Worm (Caenorhabditis elegans) whole organism, L2 larva: Measurements from ENCODE around the gene C13F10.8.

ENCODE experiments used
- C34F6.9 ChIP-seq: fragments of 150-350 bp; optimal IDR thresholded peaks from 2 replicates; lab custom pipeline; 2014; ENCODE audit warnings: missing biosample characterization, missing genetic modification characterization
- F13H6.1 ChIP-seq: sonication (generic microtip); optimal IDR thresholded peaks from 2 replicates; lab custom pipeline; 2016; ENCODE audit warnings: missing genetic modification characterization, missing compliant biosample characterization
- R02D3.7 ChIP-seq: fragments of 150-350 bp; optimal IDR thresholded peaks from 2 replicates; lab custom pipeline; 2014; ENCODE audit warnings: missing biosample characterization, missing genetic modification characterization
- Y55F3AM.14 ChIP-seq: fragments of 200-800 bp; sonication (Bioruptor generic); optimal IDR thresholded peaks from 2 replicates; lab custom pipeline; 2018; ENCODE audit warnings: mild to moderate bottlenecking, missing genetic modification characterization, missing compliant biosample characterization
- ZK546.5 ChIP-seq: sonication (generic microtip); optimal IDR thresholded peaks from 2 replicates; lab custom pipeline; 2017; ENCODE audit warnings: missing biosample characterization, missing genetic modification characterization
- aly-2 ChIP-seq: fragments of 150-350 bp; optimal IDR thresholded peaks from 2 replicates; lab custom pipeline; 2014; ENCODE audit warnings: missing biosample characterization, missing genetic modification characterization
- ama-1 ChIP-seq: fragments of 150-350 bp; optimal IDR thresholded peaks from 2 replicates; lab custom pipeline; 2018; ENCODE audit warnings: inconsistent platforms
- blmp-1 ChIP-seq: sonication (generic microtip); optimal IDR thresholded peaks from 2 replicates; lab custom pipeline; 2017; ENCODE audit warnings: missing genetic modification characterization, mild to moderate bottlenecking, missing compliant biosample characterization, antibody characterized with exemption, moderate library complexity; ENCODE audit not compliant: insufficient read depth
- ceh-16 ChIP-seq: fragments of 150-350 bp; optimal IDR thresholded peaks from 2 replicates; lab custom pipeline; 2014; ENCODE audit warnings: missing biosample characterization, missing genetic modification characterization
- dmd-4 ChIP-seq: sonication (generic microtip); optimal IDR thresholded peaks from 2 replicates; lab custom pipeline; 2017; ENCODE audit warnings: missing biosample characterization, missing genetic modification characterization
- egl-27 ChIP-seq: sonication (generic microtip); optimal IDR thresholded peaks from 3 replicates; lab custom pipeline; 2017; ENCODE audit warnings: missing biosample characterization, missing genetic modification reagents, missing genetic modification characterization
- elt-1 ChIP-seq: fragments of 150-350 bp; optimal IDR thresholded peaks from 2 replicates; lab custom pipeline; 2014; ENCODE audit warnings: missing biosample characterization, missing genetic modification characterization
- gmeb-1 ChIP-seq: fragments of 150-350 bp; optimal IDR thresholded peaks from 2 replicates; lab custom pipeline; 2014; ENCODE audit warnings: missing biosample characterization, missing genetic modification characterization
- lin-11 ChIP-seq: fragments of 150-350 bp; sonication (generic microtip); optimal IDR thresholded peaks from 2 replicates; lab custom pipeline; 2014; ENCODE audit warnings: missing biosample characterization, missing genetic modification characterization, inconsistent platforms, mixed read lengths
- lin-39 ChIP-seq: fragments of 150-350 bp; optimal IDR thresholded peaks from 2 replicates; lab custom pipeline; 2014; ENCODE audit warnings: missing biosample characterization, missing genetic modification reagents, missing genetic modification characterization
- lsy-2 ChIP-seq, 2 experiments: fragments of 150-350 bp in 1 of 2; sonication (generic microtip) in 1 of 2; optimal IDR thresholded peaks; 2 replicates each; lab custom pipeline; 2014 to 2017; ENCODE audit warnings: missing biosample characterization in 2 of 2, missing genetic modification characterization in 2 of 2
- mbf-1 ChIP-seq: sonication (generic microtip); optimal IDR thresholded peaks from 2 replicates; lab custom pipeline; 2017; ENCODE audit warnings: missing biosample characterization, missing genetic modification characterization
- mdl-1 ChIP-seq, 2 experiments: fragments of 150-350 bp in 1 of 2; sonication (generic microtip) in 1 of 2; optimal IDR thresholded peaks; 2 replicates each; lab custom pipeline; 2017; ENCODE audit warnings: missing biosample characterization in 2 of 2, missing genetic modification characterization in 2 of 2
- nhr-10 ChIP-seq: sonication (generic microtip); optimal IDR thresholded peaks from 2 replicates; lab custom pipeline; 2017; ENCODE audit warnings: missing biosample characterization, missing genetic modification characterization
- nhr-11 ChIP-seq: fragments of 150-350 bp; optimal IDR thresholded peaks from 2 replicates; lab custom pipeline; 2014; ENCODE audit warnings: missing biosample characterization, missing genetic modification characterization
- nhr-12 ChIP-seq: fragments of 150-350 bp; optimal IDR thresholded peaks from 2 replicates; lab custom pipeline; 2014; ENCODE audit warnings: missing biosample characterization, missing genetic modification characterization
- nhr-129 ChIP-seq: fragments of 150-350 bp; optimal IDR thresholded peaks from 2 replicates; lab custom pipeline; 2014; ENCODE audit warnings: missing biosample characterization, missing genetic modification characterization
- nhr-21 ChIP-seq: fragments of 150-350 bp; optimal IDR thresholded peaks from 2 replicates; lab custom pipeline; 2014; ENCODE audit warnings: missing biosample characterization, missing genetic modification characterization
- nhr-23 ChIP-seq: fragments of 150-350 bp; optimal IDR thresholded peaks from 2 replicates; lab custom pipeline; 2014; ENCODE audit warnings: missing biosample characterization, missing genetic modification reagents, missing genetic modification characterization
- nhr-25 ChIP-seq: fragments of 150-350 bp; sonication (generic microtip); optimal IDR thresholded peaks from 3 replicates; lab custom pipeline; 2014; ENCODE audit warnings: missing biosample characterization, missing genetic modification characterization
- nhr-77 ChIP-seq: fragments of 150-350 bp; optimal IDR thresholded peaks from 2 replicates; lab custom pipeline; 2014; ENCODE audit warnings: missing biosample characterization, missing genetic modification characterization
- sem-4 ChIP-seq: fragments of 150-350 bp; optimal IDR thresholded peaks from 2 replicates; lab custom pipeline; 2014; ENCODE audit warnings: missing biosample characterization, missing genetic modification reagents, missing genetic modification characterization
- skn-1 ChIP-seq: sonication (generic microtip); optimal IDR thresholded peaks from 2 replicates; lab custom pipeline; 2017; ENCODE audit warnings: missing biosample characterization, missing genetic modification characterization
- sma-3 ChIP-seq: sonication (generic microtip); optimal IDR thresholded peaks from 2 replicates; lab custom pipeline; 2016; ENCODE audit warnings: missing genetic modification reagents, missing genetic modification characterization, missing compliant biosample characterization
- sma-9 ChIP-seq, 2 experiments: fragments of 150-350 bp in 1 of 2; sonication (generic microtip) in 1 of 2; optimal IDR thresholded peaks; 2 replicates each; lab custom pipeline; 2014 to 2016; ENCODE audit warnings: missing genetic modification characterization in 2 of 2, mild to moderate bottlenecking in 1 of 2, missing biosample characterization in 1 of 2, missing compliant biosample characterization in 1 of 2, missing genetic modification reagents in 1 of 2, moderate library complexity in 1 of 2
- snpc-4 ChIP-seq: fragments of 150-350 bp; optimal IDR thresholded peaks from 2 replicates; lab custom pipeline; 2014; ENCODE audit warnings: missing biosample characterization, missing genetic modification characterization
- unc-55 ChIP-seq: fragments of 150-350 bp; sonication (generic microtip); optimal IDR thresholded peaks from 3 replicates; lab custom pipeline; 2014; ENCODE audit warnings: missing biosample characterization, missing genetic modification reagents, missing genetic modification characterization
- ztf-4 ChIP-seq: fragments of 150-350 bp; optimal IDR thresholded peaks from 2 replicates; lab custom pipeline; 2014; ENCODE audit warnings: missing biosample characterization, missing genetic modification characterization

Gene C13F10.8

DNA sequence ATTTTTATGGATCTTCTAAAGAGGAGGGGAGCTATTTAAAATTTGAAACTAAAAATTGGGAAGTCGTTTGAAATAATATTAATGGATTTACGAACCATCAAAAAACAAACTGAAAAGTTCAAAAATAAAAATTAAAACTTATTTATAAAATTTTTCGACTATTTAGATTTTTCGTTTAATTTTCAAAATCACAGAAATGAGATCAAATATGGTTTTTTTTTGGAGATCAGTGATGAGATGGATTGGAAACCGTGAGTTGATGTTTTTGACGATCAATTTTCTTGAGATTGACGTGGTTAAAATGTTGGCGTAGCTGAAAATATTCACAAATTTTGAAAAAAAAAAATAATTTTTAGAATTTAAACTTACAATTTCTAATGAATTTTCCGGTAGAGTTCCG, 1.8 kb downstream of the C13F10.8 start, which contains the start of gene C13F10.5:
Gene C13F10.5, minus strand, starts transcription at position 101 of the 400 bp plus-strand sequence.
- TF ChIP-seq C34F6.9 (tag; lab: Kevin White, UChicago) (no peak), lin-11 (tag; lab: Kevin White, UChicago) (no peak), snpc-4 (no peak), nhr-10 (no peak), nhr-12 (tag; lab: Kevin White, UChicago) (no peak), elt-1 (tag; lab: Kevin White, UChicago) (no peak)

DNA sequence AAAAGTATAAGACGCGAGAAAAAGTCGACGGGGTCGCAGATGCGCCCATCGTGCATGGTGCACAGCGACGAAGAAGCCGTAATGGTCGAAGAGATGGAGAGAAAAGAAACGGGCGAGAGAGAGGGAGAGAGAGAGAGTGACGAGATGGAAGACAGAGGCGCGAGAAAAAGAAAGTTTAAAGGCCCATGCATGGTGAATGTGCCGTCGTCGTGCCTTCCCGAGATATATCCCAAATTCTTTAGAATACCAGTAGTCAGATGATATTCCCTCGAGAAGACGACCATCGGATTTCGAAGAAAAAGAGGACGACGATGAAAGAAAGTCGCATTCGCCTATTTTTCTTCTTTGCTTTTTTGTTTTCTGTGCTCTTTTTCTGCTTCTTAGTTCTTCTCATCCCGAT, 4.8 kb downstream of the C13F10.8 start:
- TF ChIP-seq nhr-12 (tag; lab: Kevin White, UChicago) (no peak), sma-3 (GFP tag; lab: Kevin White, UChicago) (no peak), R02D3.7 (no peak), snpc-4 (no peak), elt-1 (tag; lab: Kevin White, UChicago) (no peak), nhr-10 (no peak), mbf-1 (tag; lab: Kevin White, UChicago) (no peak), nhr-21 (tag; lab: Kevin White, UChicago) (no peak), ZK546.5 (no peak), F13H6.1 (tag; lab: Kevin White, UChicago) (no peak), sma-9 (GFP tag; optimal IDR thresholded peaks at IDR 0.05; lab: Kevin White, UChicago) (no peak), sma-9 (tag; optimal IDR thresholded peaks at IDR 0.05; lab: Kevin White, UChicago) (no peak), nhr-11 (tag; lab: Kevin White, UChicago) (no peak), lin-39 (tag; lab: Kevin White, UChicago) (no peak), unc-55 (GFP tag; lab: Kevin White, UChicago) (peak; percentile 47), ama-1 (lab: Kevin White, UChicago) (no peak), lsy-2 (tag; optimal IDR thresholded peaks at IDR 0.05; lab: Kevin White, UChicago) (peak in 1 of 2 experiments; percentile 3), nhr-23 (no peak), mdl-1 (tag; optimal IDR thresholded peaks at IDR 0.05; lab: Kevin White, UChicago) (no peak), aly-2 (tag; lab: Kevin White, UChicago) (no peak), egl-27 (tag; lab: Kevin White, UChicago) (no peak), C34F6.9 (tag; lab: Kevin White, UChicago) (peak; percentile 12), blmp-1 (tag; lab: Kevin White, UChicago) (no peak), nhr-25 (tag; lab: Kevin White, UChicago) (no peak), ceh-16 (tag; lab: Kevin White, UChicago) (no peak)
- TF ChIP-seq, all 48 proteins: peak for 3

- no peak for TF ChIP-seq Y55F3AM.14 (GFP tag; lab: Kevin White, UChicago)
- no peak for TF ChIP-seq nhr-23
- TF ChIP-seq ZK546.5 = no peak
- no peak for TF ChIP-seq skn-1 (tag; lab: Kevin White, UChicago)
- no peak for TF ChIP-seq nhr-11 (tag; lab: Kevin White, UChicago)
- no peak for TF ChIP-seq lsy-2 (tag; optimal IDR thresholded peaks at IDR 0.05; lab: Kevin White, UChicago)
- TF ChIP-seq ztf-4 (tag; lab: Kevin White, UChicago) = no peak
- TF ChIP-seq sma-3 (GFP tag; lab: Kevin White, UChicago) = no peak
- TF ChIP-seq sma-9 (GFP tag; optimal IDR thresholded peaks at IDR 0.05; lab: Kevin White, UChicago) = no peak
- TF ChIP-seq sma-9 (tag; optimal IDR thresholded peaks at IDR 0.05; lab: Kevin White, UChicago) = no peak
- TF ChIP-seq C34F6.9 (tag; lab: Kevin White, UChicago) = no peak
- TF ChIP-seq nhr-77 (tag; lab: Kevin White, UChicago) = no peak
- no peak for TF ChIP-seq mdl-1 (tag; optimal IDR thresholded peaks at IDR 0.05; lab: Kevin White, UChicago)
- TF ChIP-seq unc-55 (GFP tag; lab: Kevin White, UChicago) = no peak
- TF ChIP-seq mbf-1 (tag; lab: Kevin White, UChicago) = no peak
- TF ChIP-seq sem-4 (tag; lab: Kevin White, UChicago) = no peak
- no peak for TF ChIP-seq nhr-129 (tag; lab: Kevin White, UChicago)
- TF ChIP-seq lin-11 (tag; lab: Kevin White, UChicago) = no peak
Measured at ce11 chrV:7214802-7215201, 6.0 kb downstream of the C13F10.8 start, which contains the start of gene soap-1. TSS of gene soap-1 (minus strand) at chrV:7214902.

DNA sequence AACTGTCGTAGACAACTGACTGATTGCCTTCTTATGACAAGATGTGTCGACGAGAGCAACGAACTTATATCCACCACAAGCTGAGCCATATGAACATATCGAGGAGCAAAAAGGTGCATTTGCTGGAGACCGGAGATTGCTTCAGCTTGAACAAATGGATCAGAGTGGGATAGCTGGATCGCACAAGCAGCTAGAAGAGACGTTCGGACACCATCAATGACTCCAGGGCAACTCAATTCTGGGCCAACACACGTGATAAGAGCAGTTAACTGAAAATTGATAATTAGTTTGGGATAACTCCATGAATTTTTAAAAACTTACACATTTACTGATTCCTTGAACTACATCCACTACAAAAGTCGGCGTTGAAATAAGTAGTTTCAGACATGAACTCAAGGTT, 11.8 kb downstream of the C13F10.8 start:
- TF ChIP-seq gmeb-1 (tag; lab: Kevin White, UChicago) = no peak
- TF ChIP-seq sma-9 (GFP tag; optimal IDR thresholded peaks at IDR 0.05; lab: Kevin White, UChicago) = no peak
- no peak for TF ChIP-seq sma-9 (tag; optimal IDR thresholded peaks at IDR 0.05; lab: Kevin White, UChicago)
- TF ChIP-seq C34F6.9 (tag; lab: Kevin White, UChicago) = no peak
- TF ChIP-seq dmd-4 (tag; lab: Kevin White, UChicago) = no peak
